Fruit fly (Drosophila melanogaster): ENCODE data around the gene Akt.

DNA sequence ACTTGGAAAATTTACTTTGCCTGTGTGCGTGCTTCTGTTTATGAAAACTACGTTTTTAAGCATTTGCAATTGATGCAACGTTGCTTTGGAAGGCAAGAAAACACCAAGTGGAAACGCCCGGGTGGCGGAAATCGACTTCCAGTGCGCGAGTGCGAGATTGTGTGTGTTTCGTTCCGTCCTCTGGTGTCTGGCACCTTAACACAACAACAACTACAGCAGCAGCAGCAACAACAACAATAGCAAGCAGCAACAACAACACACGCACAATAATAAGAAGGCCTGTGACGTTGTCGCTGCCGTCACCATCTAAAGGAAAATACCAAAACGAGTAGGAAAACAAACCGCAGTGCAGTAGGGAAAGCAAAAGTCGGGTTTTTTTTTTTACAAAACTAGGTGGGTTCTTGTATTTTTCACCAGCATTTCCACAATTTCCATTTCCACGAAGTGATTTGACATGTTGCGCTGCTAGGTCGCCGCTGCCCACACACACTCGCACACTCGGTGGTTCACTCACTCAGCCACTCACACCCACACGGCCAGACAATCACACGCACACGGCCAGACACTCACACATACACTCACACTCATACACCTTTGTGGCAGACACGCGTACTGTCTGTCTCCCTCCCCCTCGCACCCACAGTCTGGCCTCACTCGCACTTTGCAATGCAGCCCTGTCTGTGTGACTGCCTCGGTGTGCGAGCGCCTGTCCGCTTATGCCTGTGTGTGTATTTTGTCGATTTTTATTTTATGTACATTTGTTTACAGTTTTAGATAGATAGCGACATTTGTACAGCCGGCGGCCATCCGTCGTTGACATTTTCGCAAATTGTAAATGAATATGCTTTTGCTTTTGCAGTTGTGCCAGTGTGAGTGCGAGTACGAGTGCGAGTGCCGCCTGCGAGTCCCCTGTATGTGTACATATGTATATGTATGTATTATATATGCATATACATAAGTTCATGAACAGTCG lies 526 bp downstream of the Akt start:
- TF ChIP-seq ovo (GFP tag; optimal IDR thresholded peaks at IDR 0.05) (peak; percentile 79), tj (GFP tag; optimal IDR thresholded peaks at IDR 0.05) (peak; percentile 57), CG1620 (GFP tag; optimal IDR thresholded peaks at IDR 0.05) (peak; percentile 29), CG33017 (tag; optimal IDR thresholded peaks at IDR 0.05) (no peak), CG11617 (GFP tag; optimal IDR thresholded peaks at IDR 0.05) (peak; percentile 46), bab1 (GFP tag; optimal IDR thresholded peaks at IDR 0.05) (no peak), CG5204 (GFP tag; optimal IDR thresholded peaks at IDR 0.05) (peak; percentile 38), pad (GFP tag; optimal IDR thresholded peaks at IDR 0.05) (peak; percentile 74), cic (GFP tag; optimal IDR thresholded peaks at IDR 0.05) (peak; percentile 99), CG12768 (GFP tag; optimal IDR thresholded peaks at IDR 0.05) (peak; percentile 76), Crg-1 (GFP tag; optimal IDR thresholded peaks at IDR 0.05) (no peak), Hr96 (GFP tag; optimal IDR thresholded peaks at IDR 0.05) (peak; percentile 57), CG7045 (GFP tag; optimal IDR thresholded peaks at IDR 0.05) (peak; percentile 13)

Data from whole organism, adult.